Fruit fly (Drosophila melanogaster) whole organism, embryonic: ENCODE results near the gene CG31816.

Source experiments
- Atf-2 ChIP-seq: fragments of 200-800 bp; sonication (Bioruptor generic); optimal IDR thresholded peaks from 2 replicates; lab custom pipeline; 2016; ENCODE audit warnings: missing biosample characterization, missing genetic modification characterization
- BtbVII ChIP-seq: fragments of 200-800 bp; sonication (Bioruptor generic); optimal IDR thresholded peaks from 3 replicates; lab custom pipeline; 2017; ENCODE audit warnings: missing biosample characterization, mild to moderate bottlenecking, missing genetic modification characterization
- C15 ChIP-seq: fragments of 200-800 bp; sonication (Bioruptor generic); IDR thresholded peaks from 3 replicates; pipeline ENCODE4 v1.3.6; 2022; ENCODE audit warnings: missing biosample characterization, missing genetic modification characterization
- CG10147 ChIP-seq: fragments of 200-800 bp; sonication (Bioruptor generic); optimal IDR thresholded peaks from 2 replicates; lab custom pipeline; 2019; ENCODE audit warnings: missing biosample characterization, mild to moderate bottlenecking, missing genetic modification characterization, moderate library complexity
- CG10209 ChIP-seq: fragments of 200-800 bp; sonication (Bioruptor generic); optimal IDR thresholded peaks from 3 replicates; lab custom pipeline; 2017; ENCODE audit warnings: missing biosample characterization, mild to moderate bottlenecking, missing genetic modification characterization, missing genetic modification reagents
- CG12744 ChIP-seq: fragments of 200-800 bp; sonication (Bioruptor generic); optimal IDR thresholded peaks from 2 replicates; lab custom pipeline; 2016; ENCODE audit warnings: missing biosample characterization, missing genetic modification characterization
- CG12769 ChIP-seq: fragments of 200-800 bp; sonication (Bioruptor generic); optimal IDR thresholded peaks from 2 replicates; lab custom pipeline; 2019; ENCODE audit warnings: missing biosample characterization, mild to moderate bottlenecking, missing genetic modification characterization, moderate library complexity
- CG14667 ChIP-seq: fragments of 200-800 bp; sonication (Bioruptor generic); IDR thresholded peaks from 2 replicates; pipeline ENCODE4 v1.3.6; 2022; ENCODE audit warnings: missing biosample characterization, missing genetic modification characterization
- CG1529 ChIP-seq: fragments of 200-800 bp; sonication (Bioruptor generic); optimal IDR thresholded peaks from 3 replicates; lab custom pipeline; 2018; ENCODE audit warnings: missing biosample characterization, missing genetic modification characterization
- CG15479 ChIP-seq: fragments of 200-800 bp; sonication (Bioruptor generic); optimal IDR thresholded peaks from 3 replicates; lab custom pipeline; 2019; ENCODE audit warnings: missing biosample characterization, mild to moderate bottlenecking, missing genetic modification characterization, moderate library complexity
- CG18476 ChIP-seq: fragments of 200-800 bp; sonication (Bioruptor generic); optimal IDR thresholded peaks from 2 replicates; lab custom pipeline; 2016; ENCODE audit warnings: missing biosample characterization, mild to moderate bottlenecking, missing genetic modification characterization
- CG31224 ChIP-seq: fragments of 200-800 bp; sonication (Bioruptor generic); IDR thresholded peaks from 2 replicates; pipeline ENCODE4 v1.3.6; 2022; ENCODE audit warnings: missing biosample characterization, missing genetic modification characterization
- CG31388 ChIP-seq: fragments of 200-800 bp; sonication (Bioruptor generic); optimal IDR thresholded peaks from 2 replicates; lab custom pipeline; 2016; ENCODE audit warnings: missing biosample characterization, missing genetic modification characterization
- CG4854 ChIP-seq: fragments of 200-800 bp; sonication (Bioruptor generic); optimal IDR thresholded peaks from 2 replicates; lab custom pipeline; 2016; ENCODE audit warnings: missing biosample characterization, missing genetic modification characterization, inconsistent platforms
- CG6854 ChIP-seq: fragments of 200-800 bp; sonication (Bioruptor generic); optimal IDR thresholded peaks from 3 replicates; lab custom pipeline; 2017; ENCODE audit warnings: missing biosample characterization, mild to moderate bottlenecking, missing genetic modification characterization
- CG7357 ChIP-seq: fragments of 200-800 bp; sonication (Bioruptor generic); IDR thresholded peaks from 3 replicates; pipeline ENCODE4 v1.3.6; 2022; ENCODE audit warnings: missing biosample characterization, missing genetic modification characterization
- CG7928 ChIP-seq: fragments of 200-800 bp; sonication (Bioruptor generic); optimal IDR thresholded peaks from 2 replicates; lab custom pipeline; 2017; ENCODE audit warnings: missing biosample characterization, mild to moderate bottlenecking, missing genetic modification characterization
- CG8944 ChIP-seq: fragments of 200-800 bp; sonication (Bioruptor generic); optimal IDR thresholded peaks from 3 replicates; lab custom pipeline; 2016; ENCODE audit warnings: missing biosample characterization, missing genetic modification characterization
- CG9932 ChIP-seq: fragments of 200-800 bp; sonication (Bioruptor generic); IDR thresholded peaks from 2 replicates; pipeline ENCODE4 v1.3.6; 2022; ENCODE audit warnings: missing biosample characterization, missing genetic modification characterization
- CTCF ChIP-seq: fragments of 200-800 bp; sonication (Bioruptor generic); optimal IDR thresholded peaks from 2 replicates; lab custom pipeline; 2017; ENCODE audit warnings: missing biosample characterization, mild to moderate bottlenecking, missing genetic modification characterization, moderate library complexity
- Chrac-16 ChIP-seq: fragments of 200-800 bp; sonication (Bioruptor generic); optimal IDR thresholded peaks from 3 replicates; lab custom pipeline; 2016; ENCODE audit warnings: missing biosample characterization, missing genetic modification characterization
- Dad ChIP-seq: fragments of 200-800 bp; sonication (Bioruptor generic); optimal IDR thresholded peaks from 3 replicates; lab custom pipeline; 2016; ENCODE audit warnings: missing biosample characterization, missing genetic modification characterization
- Ets97D ChIP-seq: fragments of 200-800 bp; sonication (Bioruptor generic); optimal IDR thresholded peaks from 3 replicates; lab custom pipeline; 2016; ENCODE audit warnings: missing biosample characterization, missing genetic modification characterization
- H15 ChIP-seq: fragments of 200-800 bp; sonication (Bioruptor generic); IDR thresholded peaks from 3 replicates; pipeline ENCODE4 v1.3.6; 2022; ENCODE audit warnings: missing biosample characterization, missing genetic modification characterization
- Hr3 ChIP-seq: fragments of 200-800 bp; sonication (Bioruptor generic); optimal IDR thresholded peaks from 3 replicates; lab custom pipeline; 2016; ENCODE audit warnings: missing biosample characterization, missing genetic modification characterization
- Hr51 ChIP-seq, 2 experiments: fragments of 200-800 bp; sonication (Bioruptor generic); optimal IDR thresholded peaks; 2 replicates in 1 of 2; 3 replicates in 1 of 2; lab custom pipeline; 2016 to 2018; ENCODE audit warnings: missing biosample characterization in 2 of 2, missing genetic modification characterization in 2 of 2, mild to moderate bottlenecking in 1 of 2, moderate library complexity in 1 of 2
- Hsf ChIP-seq: fragments of 200-800 bp; sonication (Bioruptor generic); optimal IDR thresholded peaks from 3 replicates; lab custom pipeline; 2016; ENCODE audit warnings: missing biosample characterization, missing genetic modification characterization
- MTF-1 ChIP-seq: fragments of 200-800 bp; sonication (Bioruptor generic); optimal IDR thresholded peaks from 2 replicates; lab custom pipeline; 2018; ENCODE audit warnings: missing biosample characterization, mild to moderate bottlenecking, missing genetic modification characterization, borderline replicate concordance
- Med ChIP-seq: fragments of 200-800 bp; sonication (Bioruptor generic); peaks from one replicate; lab custom pipeline; 2016; ENCODE audit warnings: missing biosample characterization, missing genetic modification characterization, mild to moderate bottlenecking, inconsistent platforms, moderate library complexity
- Mes4 ChIP-seq: fragments of 200-800 bp; sonication (Bioruptor generic); optimal IDR thresholded peaks from 2 replicates; lab custom pipeline; 2016; ENCODE audit warnings: missing biosample characterization, missing genetic modification characterization
- NC2α ChIP-seq: fragments of 200-800 bp; sonication (Bioruptor generic); optimal IDR thresholded peaks from 2 replicates; lab custom pipeline; 2016; ENCODE audit warnings: missing biosample characterization, missing genetic modification characterization
- Nf-YB ChIP-seq: fragments of 200-800 bp; sonication (Bioruptor generic); optimal IDR thresholded peaks from 3 replicates; lab custom pipeline; 2019; ENCODE audit warnings: missing biosample characterization, mild to moderate bottlenecking, missing genetic modification characterization, moderate library complexity
- Rfx ChIP-seq: fragments of 200-800 bp; sonication (Bioruptor generic); IDR thresholded peaks from 2 replicates; pipeline ENCODE4 v1.3.6; 2022; ENCODE audit warnings: missing biosample characterization, missing genetic modification characterization
- Side ChIP-seq: fragments of 200-800 bp; sonication (Bioruptor generic); optimal IDR thresholded peaks from 2 replicates; lab custom pipeline; 2016; ENCODE audit warnings: missing biosample characterization, missing genetic modification characterization
- Spps ChIP-seq: fragments of 200-800 bp; sonication (Bioruptor generic); optimal IDR thresholded peaks from 2 replicates; lab custom pipeline; 2018; ENCODE audit warnings: missing biosample characterization, mild to moderate bottlenecking, missing genetic modification characterization
- Xbp1 ChIP-seq: fragments of 200-800 bp; sonication (Bioruptor generic); optimal IDR thresholded peaks from 3 replicates; lab custom pipeline; 2016; ENCODE audit warnings: missing biosample characterization, mild to moderate bottlenecking, missing genetic modification characterization
- cg ChIP-seq: fragments of 200-800 bp; sonication (Bioruptor generic); optimal IDR thresholded peaks from 3 replicates; lab custom pipeline; 2019; ENCODE audit warnings: missing biosample characterization, mild to moderate bottlenecking, missing genetic modification characterization, moderate library complexity
- chm ChIP-seq: fragments of 200-800 bp; sonication (Bioruptor generic); IDR thresholded peaks from 2 replicates; pipeline ENCODE4 v1.3.6; 2022; ENCODE audit warnings: missing biosample characterization, missing genetic modification characterization
- crc ChIP-seq: fragments of 200-800 bp; sonication (Bioruptor generic); optimal IDR thresholded peaks from 2 replicates; lab custom pipeline; 2016; ENCODE audit warnings: missing biosample characterization, missing genetic modification characterization
- croc ChIP-seq: fragments of 200-800 bp; sonication (Bioruptor generic); conservative IDR thresholded peaks from 3 replicates; pipeline ENCODE4 v1.3.6; 2022; ENCODE audit warnings: missing biosample characterization, missing genetic modification characterization
- da ChIP-seq: fragments of 200-800 bp; sonication (Bioruptor generic); optimal IDR thresholded peaks from 2 replicates; lab custom pipeline; 2016; ENCODE audit warnings: missing biosample characterization, missing genetic modification characterization
- ewg ChIP-seq: fragments of 200-800 bp; sonication (Bioruptor generic); optimal IDR thresholded peaks from 3 replicates; lab custom pipeline; 2017; ENCODE audit warnings: mild to moderate bottlenecking, missing biosample characterization, missing genetic modification reagents, missing genetic modification characterization
- fd3F ChIP-seq: fragments of 200-800 bp; sonication (Bioruptor generic); optimal IDR thresholded peaks from 2 replicates; lab custom pipeline; 2018; ENCODE audit warnings: missing biosample characterization, mild to moderate bottlenecking, missing genetic modification characterization, moderate library complexity
- fd96Cb ChIP-seq: fragments of 200-800 bp; sonication (Bioruptor generic); optimal IDR thresholded peaks from 2 replicates; lab custom pipeline; 2018; ENCODE audit warnings: missing biosample characterization, mild to moderate bottlenecking, missing genetic modification characterization, moderate library complexity
- fu2 ChIP-seq: fragments of 200-800 bp; sonication (Bioruptor generic); optimal IDR thresholded peaks from 2 replicates; lab custom pipeline; 2016; ENCODE audit warnings: missing biosample characterization, missing genetic modification characterization
- klu ChIP-seq: fragments of 200-800 bp; sonication (Bioruptor generic); IDR thresholded peaks from 2 replicates; pipeline ENCODE4 v1.3.6; 2022; ENCODE audit warnings: missing biosample characterization, missing genetic modification characterization
- mam ChIP-seq: fragments of 200-800 bp; sonication (Bioruptor generic); optimal IDR thresholded peaks from 3 replicates; lab custom pipeline; 2016; ENCODE audit warnings: missing biosample characterization, missing genetic modification characterization
- otp ChIP-seq: fragments of 200-800 bp; sonication (Bioruptor generic); IDR thresholded peaks from 3 replicates; pipeline ENCODE4, ENCODE4 v1.3.6; 2022; ENCODE audit warnings: missing biosample characterization, missing genetic modification characterization
- salm ChIP-seq: fragments of 200-800 bp; sonication (Bioruptor generic); optimal IDR thresholded peaks from 2 replicates; lab custom pipeline; 2018; ENCODE audit warnings: missing biosample characterization, mild to moderate bottlenecking, missing genetic modification characterization
- schlank ChIP-seq: fragments of 200-800 bp; sonication (Bioruptor generic); optimal IDR thresholded peaks from 2 replicates; lab custom pipeline; 2018; ENCODE audit warnings: missing biosample characterization, mild to moderate bottlenecking, missing genetic modification characterization
- slp2 ChIP-seq: fragments of 200-800 bp; sonication (Bioruptor generic); optimal IDR thresholded peaks from 2 replicates; lab custom pipeline; 2016; ENCODE audit warnings: missing biosample characterization, missing genetic modification characterization
- sug ChIP-seq: fragments of 200-800 bp; optimal IDR thresholded peaks from 2 replicates; lab custom pipeline; 2019; ENCODE audit warnings: missing biosample characterization, mild to moderate bottlenecking, missing genetic modification characterization, moderate library complexity

CG31816 gene

dm6 chr2L:16545772-16546171 is 3.4 kb downstream of the CG31816 start (continued):
- TF ChIP-seq NC2α (GFP tag; lab: Kevin White, UChicago) (no peak), Atf-2 (GFP tag; lab: Kevin White, UChicago) (no peak), CG12769 (tag; lab: Kevin White, UChicago) (peak; percentile 75), CG9932 (GFP tag; lab: Robert Waterston, UW) (peak; percentile 44), CG18476 (GFP tag; lab: Kevin White, UChicago) (peak; percentile 60), sug (tag; lab: Kevin White, UChicago) (peak; percentile 49), CG10209 (GFP tag; lab: Kevin White, UChicago) (peak; percentile 37), otp (GFP tag; lab: Robert Waterston, UW) (no peak; the same call in 2 of the 3 replicates), C15 (GFP tag; lab: Robert Waterston, UW) (no peak), Nf-YB (GFP tag; lab: Kevin White, UChicago) (peak; percentile 34), CG31224 (GFP tag; lab: Robert Waterston, UW) (no peak), Side (GFP tag; lab: Kevin White, UChicago) (peak; percentile 25), CG14667 (GFP tag; lab: Robert Waterston, UW) (no peak), MTF-1 (GFP tag; lab: Kevin White, UChicago) (no peak), CG15479 (GFP tag; lab: Kevin White, UChicago) (no peak), croc (GFP tag; lab: Robert Waterston, UW) (peak; percentile 25; the same call in 1 of the 3 replicates), CG8944 (GFP tag; lab: Kevin White, UChicago) (no peak), CG7357 (GFP tag; lab: Robert Waterston, UW) (no peak), fu2 (GFP tag; lab: Kevin White, UChicago) (peak; percentile 9), CG7928 (GFP tag; lab: Kevin White, UChicago) (no peak), Spps (tag; lab: Kevin White, UChicago) (no peak), salm (tag; lab: Kevin White, UChicago) (peak; percentile 43), CTCF (GFP tag; lab: Kevin White, UChicago) (no peak), Hsf (peak; percentile 61), Hr3 (no peak), da (GFP tag; lab: Kevin White, UChicago) (no peak), Rfx (GFP tag; lab: Robert Waterston, UW) (peak; percentile 64), Chrac-16 (peak; percentile 20), CG4854 (GFP tag; lab: Kevin White, UChicago) (peak; percentile 58), schlank (tag; lab: Kevin White, UChicago) (peak; percentile 43), CG6854 (peak; percentile 50), fd96Cb (tag; lab: Kevin White, UChicago) (peak; percentile 34), chm (GFP tag; lab: Robert Waterston, UW) (no peak), Mes4 (GFP tag; lab: Kevin White, UChicago) (peak; percentile 26), CG1529 (GFP tag; lab: Kevin White, UChicago) (peak; percentile 44), cg (GFP tag; lab: Kevin White, UChicago) (no peak), ewg (GFP tag; lab: Kevin White, UChicago) (peak; percentile 51), slp2 (GFP tag; lab: Kevin White, UChicago) (peak; percentile 41), crc (peak; percentile 22), fd3F (GFP tag; lab: Kevin White, UChicago) (peak; percentile 31), Dad (peak; percentile 47), Xbp1 (peak; percentile 64), Hr51 (GFP tag; optimal IDR thresholded peaks at IDR 0.05; lab: Kevin White, UChicago) (peak; percentile 33 to 87), BtbVII (peak; percentile 56), CG12744 (GFP tag; lab: Kevin White, UChicago) (peak; percentile 12), H15 (GFP tag; lab: Robert Waterston, UW) (no peak), CG10147 (peak; percentile 79), klu (GFP tag; lab: Robert Waterston, UW) (no peak), Ets97D (peak; percentile 3), mam (GFP tag; lab: Kevin White, UChicago) (peak; percentile 59), CG31388 (GFP tag; lab: Kevin White, UChicago) (no peak), Med (GFP tag; lab: Kevin White, UChicago) (peak; percentile 94)
